Worm (Caenorhabditis elegans): ENCODE results near the gene lpr-7.

ce11 chrX:681413-681812, 25.4 kb downstream of the lpr-7 start:
- TF ChIP-seq nhr-179 (tag; optimal IDR thresholded peaks at IDR 0.05) (no peak), cebp-2 (GFP tag; IDR thresholded peaks at IDR 0.05) (no peak), F33H1.4 (GFP tag; IDR thresholded peaks at IDR 0.05) (no peak), B0336.3 (GFP tag; IDR thresholded peaks at IDR 0.05) (no peak), F39B2.1 (GFP tag; IDR thresholded peaks at IDR 0.05) (no peak), ekl-4 (GFP tag; IDR thresholded peaks at IDR 0.05) (no peak), snpc-4 (GFP tag; optimal IDR thresholded peaks at IDR 0.05) (peak; percentile 33), snpc-4 (tag; optimal IDR thresholded peaks at IDR 0.05) (peak in 3 of 4 experiments; percentile 26 to 87 (median 83)), ama-1 (optimal IDR thresholded peaks at IDR 0.05) (no peak), ama-1 (GFP tag; optimal IDR thresholded peaks at IDR 0.05) (no peak), F52B5.7 (tag; optimal IDR thresholded peaks at IDR 0.05) (no peak), ztf-3 (GFP tag; optimal IDR thresholded peaks at IDR 0.05) (no peak), lin-40 (tag; optimal IDR thresholded peaks at IDR 0.05) (no peak), hmg-1.2 (GFP tag; IDR thresholded peaks at IDR 0.05) (no peak), Y53F4B.3 (GFP tag; IDR thresholded peaks at IDR 0.05) (no peak), T07F8.4 (tag; optimal IDR thresholded peaks at IDR 0.05) (no peak)

Measured in whole organism, young adult.